Worm (Caenorhabditis elegans) whole organism, L2 larva: ENCODE data around the gene msp-33.

Experiments
- C34F6.9 ChIP-seq: fragments of 150-350 bp; optimal IDR thresholded peaks from 2 replicates; lab custom pipeline; 2014; ENCODE audit warnings: missing biosample characterization, missing genetic modification characterization
- F13H6.1 ChIP-seq: sonication (generic microtip); optimal IDR thresholded peaks from 2 replicates; lab custom pipeline; 2016; ENCODE audit warnings: missing genetic modification characterization, missing compliant biosample characterization
- Y55F3AM.14 ChIP-seq: fragments of 200-800 bp; sonication (Bioruptor generic); optimal IDR thresholded peaks from 2 replicates; lab custom pipeline; 2018; ENCODE audit warnings: mild to moderate bottlenecking, missing genetic modification characterization, missing compliant biosample characterization
- ZK546.5 ChIP-seq: sonication (generic microtip); optimal IDR thresholded peaks from 2 replicates; lab custom pipeline; 2017; ENCODE audit warnings: missing biosample characterization, missing genetic modification characterization
- aly-2 ChIP-seq: fragments of 150-350 bp; optimal IDR thresholded peaks from 2 replicates; lab custom pipeline; 2014; ENCODE audit warnings: missing biosample characterization, missing genetic modification characterization
- ama-1 ChIP-seq: fragments of 150-350 bp; optimal IDR thresholded peaks from 2 replicates; lab custom pipeline; 2018; ENCODE audit warnings: inconsistent platforms
- ceh-16 ChIP-seq: fragments of 150-350 bp; optimal IDR thresholded peaks from 2 replicates; lab custom pipeline; 2014; ENCODE audit warnings: missing biosample characterization, missing genetic modification characterization
- ceh-82 ChIP-seq: fragments of 150-350 bp; optimal IDR thresholded peaks from 2 replicates; lab custom pipeline; 2014; ENCODE audit warnings: missing biosample characterization, missing genetic modification characterization
- crh-2 ChIP-seq: sonication (generic microtip); optimal IDR thresholded peaks from 2 replicates; lab custom pipeline; 2017; ENCODE audit warnings: missing biosample characterization, missing genetic modification characterization
- elt-1 ChIP-seq: fragments of 150-350 bp; optimal IDR thresholded peaks from 2 replicates; lab custom pipeline; 2014; ENCODE audit warnings: missing biosample characterization, missing genetic modification characterization
- elt-3 ChIP-seq: sonication (generic microtip); optimal IDR thresholded peaks from 2 replicates; lab custom pipeline; 2017; ENCODE audit warnings: missing biosample characterization, missing genetic modification characterization
- fos-1 ChIP-seq: fragments of 150-350 bp; optimal IDR thresholded peaks from 2 replicates; lab custom pipeline; 2014; ENCODE audit warnings: missing biosample characterization, missing genetic modification characterization
- gmeb-1 ChIP-seq: fragments of 150-350 bp; optimal IDR thresholded peaks from 2 replicates; lab custom pipeline; 2014; ENCODE audit warnings: missing biosample characterization, missing genetic modification characterization
- lin-13 ChIP-seq: fragments of 150-350 bp; optimal IDR thresholded peaks from 2 replicates; lab custom pipeline; 2014; ENCODE audit warnings: missing biosample characterization, missing genetic modification reagents, missing genetic modification characterization
- lsy-2 ChIP-seq, 2 experiments: fragments of 150-350 bp in 1 of 2; sonication (generic microtip) in 1 of 2; optimal IDR thresholded peaks; 2 replicates each; lab custom pipeline; 2014 to 2017; ENCODE audit warnings: missing biosample characterization in 2 of 2, missing genetic modification characterization in 2 of 2
- mab-5 ChIP-seq: fragments of 150-350 bp; optimal IDR thresholded peaks from 2 replicates; lab custom pipeline; 2014; ENCODE audit warnings: missing biosample characterization, missing genetic modification characterization
- nhr-10 ChIP-seq: sonication (generic microtip); optimal IDR thresholded peaks from 2 replicates; lab custom pipeline; 2017; ENCODE audit warnings: missing biosample characterization, missing genetic modification characterization
- nhr-11 ChIP-seq: fragments of 150-350 bp; optimal IDR thresholded peaks from 2 replicates; lab custom pipeline; 2014; ENCODE audit warnings: missing biosample characterization, missing genetic modification characterization
- nhr-12 ChIP-seq: fragments of 150-350 bp; optimal IDR thresholded peaks from 2 replicates; lab custom pipeline; 2014; ENCODE audit warnings: missing biosample characterization, missing genetic modification characterization
- nhr-129 ChIP-seq: fragments of 150-350 bp; optimal IDR thresholded peaks from 2 replicates; lab custom pipeline; 2014; ENCODE audit warnings: missing biosample characterization, missing genetic modification characterization
- nhr-21 ChIP-seq: fragments of 150-350 bp; optimal IDR thresholded peaks from 2 replicates; lab custom pipeline; 2014; ENCODE audit warnings: missing biosample characterization, missing genetic modification characterization
- nhr-237 ChIP-seq: fragments of 150-350 bp; optimal IDR thresholded peaks from 2 replicates; lab custom pipeline; 2014; ENCODE audit warnings: missing biosample characterization, missing genetic modification characterization
- nhr-25 ChIP-seq: fragments of 150-350 bp; sonication (generic microtip); optimal IDR thresholded peaks from 3 replicates; lab custom pipeline; 2014; ENCODE audit warnings: missing biosample characterization, missing genetic modification characterization
- nhr-6 ChIP-seq: fragments of 150-350 bp; optimal IDR thresholded peaks from 2 replicates; lab custom pipeline; 2014; ENCODE audit warnings: missing biosample characterization, missing genetic modification characterization
- peb-1 ChIP-seq: fragments of 150-350 bp; optimal IDR thresholded peaks from 2 replicates; lab custom pipeline; 2014; ENCODE audit warnings: missing biosample characterization, missing genetic modification characterization
- sem-4 ChIP-seq: fragments of 150-350 bp; optimal IDR thresholded peaks from 2 replicates; lab custom pipeline; 2014; ENCODE audit warnings: missing biosample characterization, missing genetic modification reagents, missing genetic modification characterization
- skn-1 ChIP-seq: sonication (generic microtip); optimal IDR thresholded peaks from 2 replicates; lab custom pipeline; 2017; ENCODE audit warnings: missing biosample characterization, missing genetic modification characterization
- sma-9 ChIP-seq, 2 experiments: fragments of 150-350 bp in 1 of 2; sonication (generic microtip) in 1 of 2; optimal IDR thresholded peaks; 2 replicates each; lab custom pipeline; 2014 to 2016; ENCODE audit warnings: missing genetic modification characterization in 2 of 2, mild to moderate bottlenecking in 1 of 2, missing biosample characterization in 1 of 2, missing compliant biosample characterization in 1 of 2, missing genetic modification reagents in 1 of 2, moderate library complexity in 1 of 2
- unc-55 ChIP-seq: fragments of 150-350 bp; sonication (generic microtip); optimal IDR thresholded peaks from 3 replicates; lab custom pipeline; 2014; ENCODE audit warnings: missing biosample characterization, missing genetic modification reagents, missing genetic modification characterization
- unc-62 ChIP-seq: fragments of 150-350 bp; optimal IDR thresholded peaks from 2 replicates; lab custom pipeline; 2014; ENCODE audit warnings: missing biosample characterization, missing genetic modification reagents, missing genetic modification characterization
- ztf-1 ChIP-seq: fragments of 200-800 bp; sonication (Bioruptor generic); conservative IDR thresholded peaks from 2 replicates; pipeline ENCODE4 v1.3.6; 2022; ENCODE audit warnings: missing genetic modification characterization, missing compliant biosample characterization

Gene msp-33

ce11 chrII:4891012-4891775 is 1.3 kb downstream of the msp-33 start, which contains the start of gene gst-9 (continued):
- no peak for TF ChIP-seq ZK546.5 (tag; lab: Kevin White, UChicago)
- TF ChIP-seq nhr-10 (tag; lab: Kevin White, UChicago) = no peak
- no peak for TF ChIP-seq nhr-11
- no peak for TF ChIP-seq Y55F3AM.14 (GFP tag; lab: Kevin White, UChicago)
- TF ChIP-seq elt-1 (tag; lab: Kevin White, UChicago) = no peak
- TF ChIP-seq ztf-1 = no peak
- peak; percentile 33 for TF ChIP-seq nhr-129 (tag; lab: Kevin White, UChicago)
- TF ChIP-seq nhr-6 (tag; lab: Kevin White, UChicago) = peak; percentile 8
- TF ChIP-seq sem-4 (tag; lab: Kevin White, UChicago) = no peak

- TF ChIP-seq nhr-12 (tag; lab: Kevin White, UChicago) (no peak), lsy-2 (tag; optimal IDR thresholded peaks at IDR 0.05; lab: Kevin White, UChicago) (peak in 1 of 2 experiments; percentile 23), sma-9 (GFP tag; optimal IDR thresholded peaks at IDR 0.05; lab: Kevin White, UChicago) (peak; percentile 45), sma-9 (tag; optimal IDR thresholded peaks at IDR 0.05; lab: Kevin White, UChicago) (no peak), elt-3 (tag; lab: Kevin White, UChicago) (no peak), fos-1 (tag; lab: Kevin White, UChicago) (peak; percentile 15), nhr-129 (tag; lab: Kevin White, UChicago) (peak; percentile 33), crh-2 (peak; percentile 53), ama-1 (lab: Kevin White, UChicago) (peak; percentile 50), C34F6.9 (peak; percentile 70), unc-55 (peak; percentile 9), skn-1 (tag; lab: Kevin White, UChicago) (no peak), nhr-21 (no peak), F13H6.1 (tag; lab: Kevin White, UChicago) (peak; percentile 52), ceh-16 (tag; lab: Kevin White, UChicago) (no peak)
Observed at ce11 chrII:4888527-4889487, 3.7 kb downstream of the msp-33 start, which contains the start of gene pgm-1. Gene pgm-1, plus strand, starts transcription at chrII:4889437.

- no peak for TF ChIP-seq ZK546.5 (tag; lab: Kevin White, UChicago)
- TF ChIP-seq sem-4 (tag; lab: Kevin White, UChicago) = no peak
- TF ChIP-seq nhr-21 = no peak
- TF ChIP-seq nhr-6 (tag; lab: Kevin White, UChicago) = no peak
- TF ChIP-seq mab-5 (tag; lab: Kevin White, UChicago) = no peak
- no peak for TF ChIP-seq Y55F3AM.14 (GFP tag; lab: Kevin White, UChicago)
- no peak for TF ChIP-seq unc-62
- no peak for TF ChIP-seq fos-1 (tag; lab: Kevin White, UChicago)
- no peak for TF ChIP-seq lin-13 (GFP tag; lab: Kevin White, UChicago)
- no peak for TF ChIP-seq gmeb-1
- TF ChIP-seq unc-55 = no peak
- no peak for TF ChIP-seq ceh-82 (tag; lab: Kevin White, UChicago)
- TF ChIP-seq sma-9 (GFP tag; optimal IDR thresholded peaks at IDR 0.05; lab: Kevin White, UChicago) = no peak
- TF ChIP-seq sma-9 (tag; optimal IDR thresholded peaks at IDR 0.05; lab: Kevin White, UChicago) = no peak
- no peak for TF ChIP-seq nhr-129 (tag; lab: Kevin White, UChicago)
- TF ChIP-seq peb-1 (tag; lab: Kevin White, UChicago) = no peak
- no peak for TF ChIP-seq lsy-2 (tag; optimal IDR thresholded peaks at IDR 0.05; lab: Kevin White, UChicago)
- no peak for TF ChIP-seq aly-2 (tag; lab: Kevin White, UChicago)
- TF ChIP-seq nhr-12 (tag; lab: Kevin White, UChicago) = no peak
- TF ChIP-seq nhr-25 = no peak
- TF ChIP-seq, all 48 proteins: peak for 0
Observed at ce11 chrII:4885976-4886375, 6.5 kb downstream of the msp-33 start, which contains the start of gene R05F9.7. Gene R05F9.7, plus strand, starts transcription at chrII:4886276.

ce11 chrII:4884403-4884802 is 8.1 kb downstream of the msp-33 start:
- no peak for TF ChIP-seq C34F6.9
- TF ChIP-seq ceh-82 (tag; lab: Kevin White, UChicago) = no peak
- no peak for TF ChIP-seq unc-55
- TF ChIP-seq nhr-237 (tag; lab: Kevin White, UChicago) = no peak
